Worm (Caenorhabditis elegans) whole organism, mixed stage, embryonic: ENCODE measurements around the gene Y71H2AM.3.

Source experiments
- bed-3 ChIP-seq: fragments of 200-800 bp; sonication (Bioruptor generic); optimal IDR thresholded peaks from 3 replicates; lab custom pipeline; 2018; ENCODE audit warnings: mild to moderate bottlenecking, missing genetic modification characterization, moderate library complexity, missing compliant biosample characterization
- blmp-1 ChIP-seq: fragments of 150-350 bp; optimal IDR thresholded peaks from 2 replicates; lab custom pipeline; 2014; ENCODE audit warnings: missing biosample characterization, missing genetic modification characterization
- ceh-39 ChIP-seq: fragments of 150-350 bp; optimal IDR thresholded peaks from 2 replicates; lab custom pipeline; 2014; ENCODE audit warnings: missing biosample characterization, missing genetic modification characterization
- ceh-83 ChIP-seq: fragments of 200-800 bp; sonication (Bioruptor generic); optimal IDR thresholded peaks from 2 replicates; lab custom pipeline; 2018; ENCODE audit warnings: mild to moderate bottlenecking, missing genetic modification characterization, missing compliant biosample characterization
- ces-1 ChIP-seq: fragments of 150-350 bp; optimal IDR thresholded peaks from 2 replicates; lab custom pipeline; 2014; ENCODE audit warnings: missing biosample characterization, missing genetic modification reagents, missing genetic modification characterization
- cnd-1 ChIP-seq: fragments of 200-800 bp; sonication (Bioruptor generic); optimal IDR thresholded peaks from 2 replicates; lab custom pipeline; 2018; ENCODE audit warnings: mild to moderate bottlenecking, missing genetic modification characterization, missing compliant biosample characterization
- elt-1 ChIP-seq: sonication (generic microtip); optimal IDR thresholded peaks from 2 replicates; lab custom pipeline; 2017; ENCODE audit warnings: missing genetic modification characterization, mild to moderate bottlenecking, missing compliant biosample characterization, antibody characterized with exemption, moderate library complexity, borderline replicate concordance; ENCODE audit not compliant: insufficient read depth
- elt-3 ChIP-seq: fragments of 150-350 bp; optimal IDR thresholded peaks from 2 replicates; lab custom pipeline; 2014; ENCODE audit warnings: missing biosample characterization, missing genetic modification characterization
- flh-1 ChIP-seq: fragments of 200-800 bp; sonication (Bioruptor generic); optimal IDR thresholded peaks from 2 replicates; lab custom pipeline; 2018; ENCODE audit warnings: mild to moderate bottlenecking, missing genetic modification characterization, moderate library complexity, missing compliant biosample characterization
- ham-2 ChIP-seq: fragments of 200-800 bp; sonication (Bioruptor generic); optimal IDR thresholded peaks from 2 replicates; lab custom pipeline; 2018; ENCODE audit warnings: mild to moderate bottlenecking, missing genetic modification characterization, missing compliant biosample characterization
- lin-13 ChIP-seq: fragments of 150-350 bp; optimal IDR thresholded peaks from 2 replicates; lab custom pipeline; 2014; ENCODE audit warnings: missing biosample characterization, missing genetic modification characterization
- lin-32 ChIP-seq: fragments of 200-800 bp; sonication (Bioruptor generic); optimal IDR thresholded peaks from 2 replicates; lab custom pipeline; 2018; ENCODE audit warnings: mild to moderate bottlenecking, missing genetic modification characterization, missing compliant biosample characterization
- mep-1 ChIP-seq: fragments of 150-350 bp; optimal IDR thresholded peaks from 2 replicates; lab custom pipeline; 2017; ENCODE audit warnings: missing biosample characterization, missing genetic modification reagents, missing genetic modification characterization, inconsistent platforms
- nhr-2 ChIP-seq: fragments of 150-350 bp; optimal IDR thresholded peaks from 2 replicates; lab custom pipeline; 2014; ENCODE audit warnings: missing biosample characterization, missing genetic modification characterization
- nhr-237 ChIP-seq: fragments of 150-350 bp; optimal IDR thresholded peaks from 2 replicates; lab custom pipeline; 2014; ENCODE audit warnings: missing biosample characterization, missing genetic modification characterization
- nhr-28 ChIP-seq: fragments of 150-350 bp; optimal IDR thresholded peaks from 2 replicates; lab custom pipeline; 2014; ENCODE audit warnings: missing biosample characterization, missing genetic modification characterization
- nhr-76 ChIP-seq: sonication (generic microtip); optimal IDR thresholded peaks from 2 replicates; lab custom pipeline; 2017; ENCODE audit warnings: missing biosample characterization, missing genetic modification characterization
- pha-4 ChIP-seq: fragments of 150-350 bp; optimal IDR thresholded peaks from 2 replicates; lab custom pipeline; 2018; ENCODE audit warnings: missing biosample characterization, missing genetic modification reagents, missing genetic modification characterization
- snpc-4 ChIP-seq: fragments of 150-350 bp; optimal IDR thresholded peaks from 2 replicates; lab custom pipeline; 2014; ENCODE audit warnings: missing biosample characterization, missing genetic modification characterization
- sptf-1 ChIP-seq: sonication (generic microtip); optimal IDR thresholded peaks from 2 replicates; lab custom pipeline; 2017; ENCODE audit warnings: mild to moderate bottlenecking, missing genetic modification characterization, moderate library complexity, missing compliant biosample characterization
- tbx-8 ChIP-seq: fragments of 200-800 bp; sonication (Bioruptor generic); optimal IDR thresholded peaks from 2 replicates; lab custom pipeline; 2018; ENCODE audit warnings: mild to moderate bottlenecking, missing genetic modification characterization, moderate library complexity, missing compliant biosample characterization
- unc-120 ChIP-seq: sonication (generic microtip); optimal IDR thresholded peaks from 2 replicates; lab custom pipeline; 2017; ENCODE audit warnings: missing genetic modification characterization, missing compliant biosample characterization; ENCODE audit not compliant: poor library complexity, severe bottlenecking
- unc-39 ChIP-seq: fragments of 150-350 bp; optimal IDR thresholded peaks from 2 replicates; lab custom pipeline; 2014; ENCODE audit warnings: missing biosample characterization, missing genetic modification characterization
- unc-62 ChIP-seq: fragments of 150-350 bp; optimal IDR thresholded peaks from 2 replicates; lab custom pipeline; 2014; ENCODE audit warnings: missing biosample characterization, missing genetic modification reagents, missing genetic modification characterization
- zip-8 ChIP-seq: fragments of 150-350 bp; optimal IDR thresholded peaks from 2 replicates; lab custom pipeline; 2014; ENCODE audit warnings: missing biosample characterization, missing genetic modification characterization
- ztf-11 ChIP-seq: fragments of 150-350 bp; optimal IDR thresholded peaks from 2 replicates; lab custom pipeline; 2014; ENCODE audit warnings: missing biosample characterization, missing genetic modification characterization

Y71H2AM.3 gene

ce11 chrIII:2834998-2835397, 29.8 kb downstream of the Y71H2AM.3 start:
- TF ChIP-seq nhr-237, result no peak
- TF ChIP-seq, all 35 proteins: peak for 0

- TF ChIP-seq zip-8 (tag; lab: Kevin White, UChicago) (peak; percentile 79), blmp-1 (no peak)
These were observed 31.1 kb downstream of the Y71H2AM.3 start, which contains the start of gene josd-1 for ce11 chrIII:2836339-2836738. TSS of gene josd-1 (plus strand) at chrIII:2836639.

- no peak for TF ChIP-seq ceh-39
- no peak for TF ChIP-seq flh-1
- no peak for TF ChIP-seq snpc-4 (tag; lab: Kevin White, UChicago)
- no peak for TF ChIP-seq ces-1 (GFP tag; lab: Kevin White, UChicago)
These were observed 35.8 kb downstream of the Y71H2AM.3 start, which contains the start of gene Y71H2AR.2 for ce11 chrIII:2840877-2841540. TSS of gene Y71H2AR.2 (minus strand) at chrIII:2840927.

ce11 chrIII:2841856-2842373, 36.7 kb downstream of the Y71H2AM.3 start, which contains the start of gene H34I24.2:
TSS of gene H34I24.2 (plus strand) at chrIII:2842044.
- no peak for TF ChIP-seq unc-120 (tag; lab: Kevin White, UChicago)
- TF ChIP-seq flh-1, result no peak
- no peak for TF ChIP-seq cnd-1 (tag; lab: Kevin White, UChicago)
- no peak for TF ChIP-seq ham-2 (GFP tag; lab: Kevin White, UChicago)
- no peak for TF ChIP-seq sptf-1 (tag; lab: Kevin White, UChicago)
- no peak for TF ChIP-seq nhr-76 (tag; lab: Kevin White, UChicago)
- no peak for TF ChIP-seq nhr-2
- no peak for TF ChIP-seq elt-3 (tag; lab: Kevin White, UChicago)
- TF ChIP-seq ces-1 (GFP tag; lab: Kevin White, UChicago), result no peak
- no peak for TF ChIP-seq ztf-11 (tag; lab: Kevin White, UChicago)
- no peak for TF ChIP-seq blmp-1
- no peak for TF ChIP-seq unc-39
- TF ChIP-seq ceh-83 (GFP tag; lab: Kevin White, UChicago), result no peak
- no peak for TF ChIP-seq mep-1 (tag; lab: Kevin White, UChicago)
- TF ChIP-seq ceh-39, result no peak
- TF ChIP-seq lin-32, result no peak
- no peak for TF ChIP-seq nhr-28 (tag; lab: Kevin White, UChicago)
- TF ChIP-seq pha-4 (tag; lab: Kevin White, UChicago), result no peak
- TF ChIP-seq snpc-4 (tag; lab: Kevin White, UChicago), result no peak
- no peak for TF ChIP-seq unc-62 (GFP tag; lab: Kevin White, UChicago)

ce11 chrIII:2846747-2847146, 41.5 kb downstream of the Y71H2AM.3 start, which contains the start of gene H34I24.1:
TSS of gene H34I24.1 (plus strand) at chrIII:2847047.
- TF ChIP-seq zip-8 (tag; lab: Kevin White, UChicago), result peak; percentile 17

ce11 chrIII:2855929-2856328, 50.7 kb downstream of the Y71H2AM.3 start, which contains the start of gene F56F11.4:
TSS of gene F56F11.4 (plus strand) at chrIII:2856229.
- TF ChIP-seq lin-32 (no peak), nhr-237 (no peak), sptf-1 (tag; lab: Kevin White, UChicago) (no peak), tbx-8 (GFP tag; lab: Kevin White, UChicago) (no peak), zip-8 (tag; lab: Kevin White, UChicago) (no peak), ceh-83 (GFP tag; lab: Kevin White, UChicago) (no peak), bed-3 (GFP tag; lab: Kevin White, UChicago) (no peak), mep-1 (tag; lab: Kevin White, UChicago) (no peak), elt-3 (tag; lab: Kevin White, UChicago) (no peak), ceh-39 (no peak), lin-13 (tag; lab: Kevin White, UChicago) (no peak), unc-62 (GFP tag; lab: Kevin White, UChicago) (no peak)

- TF ChIP-seq unc-120 (tag; lab: Kevin White, UChicago) (no peak), unc-39 (no peak), elt-1 (tag; lab: Kevin White, UChicago) (no peak)
These were observed 53.1 kb downstream of the Y71H2AM.3 start for ce11 chrIII:2858334-2858733.
